Worm (Caenorhabditis elegans) whole organism, young adult: ENCODE measurements around the gene hpo-18.

ENCODE experiments used
- F33H1.4 ChIP-seq: fragments of 200-800 bp; sonication (Bioruptor generic); IDR thresholded peaks from 2 replicates; pipeline ENCODE4 v1.3.6; 2022; ENCODE audit warnings: missing genetic modification reagents, missing genetic modification characterization, missing compliant biosample characterization
- F49E8.2 ChIP-seq: sonication (generic microtip); optimal IDR thresholded peaks from 3 replicates; lab custom pipeline; 2017; ENCODE audit warnings: missing genetic modification characterization, mild to moderate bottlenecking, missing compliant biosample characterization, antibody characterized with exemption, moderate library complexity; ENCODE audit not compliant: insufficient read depth
- F55B11.4 ChIP-seq: sonication (generic microtip); optimal IDR thresholded peaks from 2 replicates; lab custom pipeline; 2016; ENCODE audit warnings: missing compliant biosample characterization, missing genetic modification characterization, borderline replicate concordance; ENCODE audit not compliant: insufficient read depth
- akir-1 ChIP-seq: fragments of 200-800 bp; sonication (Bioruptor generic); optimal IDR thresholded peaks from 2 replicates; lab custom pipeline; 2018; ENCODE audit warnings: mild to moderate bottlenecking, missing genetic modification characterization, moderate library complexity, missing compliant biosample characterization
- aptf-3 ChIP-seq: fragments of 200-800 bp; sonication (Bioruptor generic); IDR thresholded peaks from 2 replicates; pipeline ENCODE4 v1.3.6; 2022; ENCODE audit warnings: missing genetic modification characterization, missing compliant biosample characterization
- ceh-91 ChIP-seq: fragments of 200-800 bp; sonication (Bioruptor generic); IDR thresholded peaks from 2 replicates; pipeline ENCODE4 v1.3.6; 2022; ENCODE audit warnings: missing genetic modification reagents, missing genetic modification characterization, missing compliant biosample characterization
- efl-1 ChIP-seq: fragments of 150-350 bp; optimal IDR thresholded peaks from 2 replicates; lab custom pipeline; 2014; ENCODE audit warnings: missing biosample characterization, missing genetic modification reagents, missing genetic modification characterization
- hlh-26 ChIP-seq: fragments of 200-800 bp; sonication (Bioruptor generic); conservative IDR thresholded peaks from 2 replicates; pipeline ENCODE4 v1.3.6; 2022; ENCODE audit warnings: missing genetic modification reagents, missing genetic modification characterization, missing compliant biosample characterization
- hsf-1 ChIP-seq: fragments of 200-800 bp; sonication (Bioruptor generic); IDR thresholded peaks from 2 replicates; pipeline ENCODE4 v1.3.6; 2022; ENCODE audit warnings: missing genetic modification reagents, missing genetic modification characterization, missing compliant biosample characterization
- nfya-1 ChIP-seq: sonication (generic microtip); optimal IDR thresholded peaks from 2 replicates; lab custom pipeline; 2017; ENCODE audit warnings: antibody characterized with exemption, missing compliant biosample characterization, missing genetic modification characterization, borderline replicate concordance; ENCODE audit not compliant: insufficient read depth
- snpc-1.3 ChIP-seq: sonication (generic microtip); optimal IDR thresholded peaks from 2 replicates; lab custom pipeline; 2017; ENCODE audit warnings: missing genetic modification characterization, mild to moderate bottlenecking, missing compliant biosample characterization, antibody characterized with exemption, moderate library complexity, missing genotype, missing genetic modification reagents; ENCODE audit not compliant: insufficient read depth
- snpc-4 ChIP-seq, 5 experiments: fragments of 150-350 bp in 1 of 5; sonication (generic microtip) in 4 of 5; optimal IDR thresholded peaks; 2 replicates each; lab custom pipeline; 2014 to 2018; ENCODE audit warnings: missing genetic modification characterization in 5 of 5, missing biosample characterization in 3 of 5, antibody characterized with exemption in 2 of 5, mild to moderate bottlenecking in 2 of 5, missing compliant biosample characterization in 2 of 5, missing genotype in 2 of 5, moderate library complexity in 2 of 5, missing genetic modification reagents in 1 of 5

- TF ChIP-seq nfya-1 (no peak), F55B11.4 (tag; lab: Kevin White, UChicago) (no peak), efl-1 (GFP tag; lab: Kevin White, UChicago) (no peak), ceh-91 (GFP tag; lab: Robert Waterston, UW) (no peak), hlh-26 (GFP tag; lab: Robert Waterston, UW) (no peak), akir-1 (GFP tag; lab: Kevin White, UChicago) (no peak), F33H1.4 (GFP tag; lab: Robert Waterston, UW) (no peak), hsf-1 (GFP tag; lab: Robert Waterston, UW) (no peak), F49E8.2 (tag; lab: Kevin White, UChicago) (no peak), snpc-1.3 (tag; lab: Kevin White, UChicago) (no peak), aptf-3 (GFP tag; lab: Robert Waterston, UW) (no peak), snpc-4 (GFP tag; optimal IDR thresholded peaks at IDR 0.05; lab: Kevin White, UChicago) (no peak), snpc-4 (tag; optimal IDR thresholded peaks at IDR 0.05; lab: Kevin White, UChicago) (no peak)
These were observed 47.6 kb downstream of the hpo-18 start, which contains the start of gene ZC132.11 for ce11 chrV:4298579-4298978.
